Fruit fly (Drosophila melanogaster) whole organism, embryonic: Measurements from ENCODE around the gene Rpn10.
"Not testable (repeated sequence)": the region's sequence is repeated elsewhere in the genome, so short reads cannot be mapped to it uniquely, and the experiment has no call there.

Experiments used
- CG12104 ChIP-seq: fragments of 200-800 bp; sonication (Bioruptor generic); optimal IDR thresholded peaks from 3 replicates; lab custom pipeline; 2016; ENCODE audit warnings: missing biosample characterization, missing genetic modification characterization
- CG16779 ChIP-seq: fragments of 200-800 bp; sonication (Bioruptor generic); IDR thresholded peaks from 2 replicates; pipeline ENCODE4 v1.3.6; 2022; ENCODE audit warnings: missing biosample characterization, missing genetic modification characterization
- CG16813 ChIP-seq: fragments of 200-800 bp; sonication (Bioruptor generic); IDR thresholded peaks from 3 replicates; pipeline ENCODE4 v1.3.6; 2022; ENCODE audit warnings: missing biosample characterization, missing genetic modification characterization; ENCODE audit not compliant: partially characterized antibody
- CG18764 ChIP-seq: fragments of 200-800 bp; sonication (Bioruptor generic); optimal IDR thresholded peaks from 3 replicates; lab custom pipeline; 2016; ENCODE audit warnings: missing biosample characterization, missing genetic modification characterization
- CrebB ChIP-seq: fragments of 200-800 bp; sonication (Bioruptor generic); optimal IDR thresholded peaks from 3 replicates; lab custom pipeline; 2018; ENCODE audit warnings: missing biosample characterization, mild to moderate bottlenecking, missing genetic modification characterization
- Fer3 ChIP-seq: fragments of 200-800 bp; sonication (Bioruptor generic); optimal IDR thresholded peaks from 2 replicates; lab custom pipeline; 2018; ENCODE audit warnings: missing biosample characterization, mild to moderate bottlenecking, missing genetic modification characterization, moderate library complexity
- NC2α ChIP-seq: fragments of 200-800 bp; sonication (Bioruptor generic); optimal IDR thresholded peaks from 2 replicates; lab custom pipeline; 2016; ENCODE audit warnings: missing biosample characterization, missing genetic modification characterization
- NfI ChIP-seq: fragments of 200-800 bp; sonication (Bioruptor generic); optimal IDR thresholded peaks from 3 replicates; lab custom pipeline; 2018; ENCODE audit warnings: missing biosample characterization, mild to moderate bottlenecking, missing genetic modification characterization, moderate library complexity
- Oaz ChIP-seq: fragments of 200-800 bp; sonication (Bioruptor generic); IDR thresholded peaks from 2 replicates; pipeline ENCODE4 v1.3.6; 2022; ENCODE audit warnings: missing biosample characterization, missing genetic modification characterization
- amos ChIP-seq: fragments of 200-800 bp; sonication (Bioruptor generic); IDR thresholded peaks from 2 replicates; pipeline ENCODE4 v1.3.6; 2022; ENCODE audit warnings: missing biosample characterization, missing genetic modification characterization; ENCODE audit not compliant: partially characterized antibody
- btn ChIP-seq: fragments of 200-800 bp; sonication (Bioruptor generic); optimal IDR thresholded peaks from 2 replicates; lab custom pipeline; 2016; ENCODE audit warnings: missing biosample characterization, missing genetic modification characterization
- seq ChIP-seq: fragments of 200-800 bp; sonication (Bioruptor generic); IDR thresholded peaks from 2 replicates; pipeline ENCODE4 v1.3.6; 2022; ENCODE audit warnings: missing biosample characterization, missing genetic modification characterization

dm6 chr3L:21498450-21499027 lies 38.3 kb upstream of the Rpn10 start:
- TF ChIP-seq amos; seq; CG12104 (GFP tag; lab: Kevin White, UChicago); NC2α (GFP tag; lab: Kevin White, UChicago); btn (GFP tag; lab: Kevin White, UChicago); CG16813 (GFP tag; lab: Robert Waterston, UW); CG16779; CG18764; Oaz (GFP tag; lab: Robert Waterston, UW); CrebB (tag; lab: Kevin White, UChicago); Fer3 (tag; lab: Kevin White, UChicago); NfI (GFP tag; lab: Kevin White, UChicago): not testable (repeated sequence)
